Fruit fly (Drosophila melanogaster): ENCODE results near the gene CG9760.

CG9760 gene

DNA sequence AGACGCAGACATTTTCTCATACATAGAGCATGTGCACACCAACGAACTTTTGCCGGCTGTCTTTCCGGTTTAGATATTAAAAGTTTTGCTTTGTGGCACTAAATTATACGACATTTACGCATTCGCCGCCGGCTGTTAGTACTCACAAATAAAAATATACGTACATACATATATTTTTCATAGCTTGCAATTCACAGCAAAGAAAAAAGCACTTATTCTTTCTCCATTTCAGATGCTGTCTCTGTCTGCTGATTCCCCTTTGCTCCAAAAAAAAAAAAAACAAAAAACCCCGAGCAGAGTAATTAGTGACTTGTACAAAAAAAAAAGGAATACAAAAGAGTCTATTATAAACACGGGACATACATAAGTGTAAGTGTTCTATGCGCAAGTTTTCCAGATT, 13.8 kb upstream of the CG9760 start, which contains the start of gene CAH2:
Gene CAH2, plus strand, starts transcription at position 301 of the 400 bp plus-strand sequence.
- TF ChIP-seq CG10348 (GFP tag; IDR thresholded peaks at IDR 0.05) = no peak
- TF ChIP-seq CG13204 (GFP tag; optimal IDR thresholded peaks at IDR 0.05) = no peak
- TF ChIP-seq rn (GFP tag; IDR thresholded peaks at IDR 0.05) = no peak
- TF ChIP-seq Pif1A (GFP tag; optimal IDR thresholded peaks at IDR 0.05) = no peak
- no peak for TF ChIP-seq CG8301 (tag; optimal IDR thresholded peaks at IDR 0.05)
- TF ChIP-seq CG8159 (tag; optimal IDR thresholded peaks at IDR 0.05) = no peak
- no peak for TF ChIP-seq CG34367 (tag; optimal IDR thresholded peaks at IDR 0.05)
- TF ChIP-seq CG14655 (GFP tag; optimal IDR thresholded peaks at IDR 0.05) = no peak
- TF ChIP-seq Snoo (tag; optimal IDR thresholded peaks at IDR 0.05) = no peak
- no peak for TF ChIP-seq D1 (tag; optimal IDR thresholded peaks at IDR 0.05)
- TF ChIP-seq EcR (GFP tag; optimal IDR thresholded peaks at IDR 0.05) = no peak
- TF ChIP-seq CG15710 (tag; optimal IDR thresholded peaks at IDR 0.05) = no peak
- no peak for TF ChIP-seq CG9948 (tag; optimal IDR thresholded peaks at IDR 0.05)
- no peak for TF ChIP-seq fd96Ca (GFP tag; IDR thresholded peaks at IDR 0.05)
- TF ChIP-seq Pif1B (GFP tag; optimal IDR thresholded peaks at IDR 0.05) = no peak

DNA sequence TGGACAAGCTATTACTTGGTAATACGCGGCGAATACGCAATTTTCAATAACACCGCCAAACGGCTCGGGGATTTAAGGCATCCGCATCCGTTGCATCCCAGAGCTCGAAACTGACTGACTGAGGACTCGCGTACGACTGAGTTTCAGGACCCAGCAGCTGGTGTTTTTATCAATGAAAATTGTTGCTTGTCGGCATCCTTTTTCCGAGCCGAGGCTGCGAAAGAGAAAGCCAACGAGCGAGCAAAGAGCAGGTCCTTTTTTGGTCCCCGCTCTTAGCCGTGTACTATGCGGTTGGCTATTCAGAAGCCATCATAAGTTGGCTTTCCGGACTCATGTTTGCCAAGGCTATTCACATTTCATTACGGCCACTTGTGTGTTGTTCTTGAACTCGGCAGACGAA, 11.8 kb upstream of the CG9760 start, which contains the start of gene Rh7:
Gene Rh7, minus strand, starts transcription at position 101 of the 400 bp plus-strand sequence.
- TF ChIP-seq CG17806 (tag; optimal IDR thresholded peaks at IDR 0.05) = no peak
- TF ChIP-seq Snoo (tag; optimal IDR thresholded peaks at IDR 0.05) = no peak
- no peak for TF ChIP-seq Pif1B (GFP tag; optimal IDR thresholded peaks at IDR 0.05)
- no peak for TF ChIP-seq CG12605 (GFP tag; IDR thresholded peaks at IDR 0.05)
- no peak for TF ChIP-seq CG4496 (GFP tag; IDR thresholded peaks at IDR 0.05)

DNA sequence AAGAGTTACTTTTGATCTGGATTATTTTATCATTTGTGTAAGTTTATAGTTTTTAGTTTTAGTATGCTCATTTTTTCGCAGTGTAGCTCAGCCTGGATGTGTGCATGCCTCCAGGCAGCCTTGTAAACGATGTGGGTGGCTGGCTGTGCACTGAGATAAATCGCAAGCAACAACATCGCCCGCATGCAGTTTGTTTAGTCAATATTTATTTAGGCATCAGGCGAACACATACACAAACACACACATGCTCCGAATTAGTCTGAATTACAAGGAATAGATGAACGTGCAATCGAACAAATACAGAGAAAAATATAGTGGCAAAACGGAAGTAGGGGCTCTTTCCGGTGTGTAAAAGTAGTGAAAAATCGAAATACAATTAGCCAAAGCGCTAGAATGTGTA, 453 bp downstream of the CG9760 start:
- TF ChIP-seq Ets98B (GFP tag; IDR thresholded peaks at IDR 0.05) = 0 out of 2 replicates have a peak, but pooled peaks have one; percentile 14
- no peak for TF ChIP-seq Pif1B (GFP tag; optimal IDR thresholded peaks at IDR 0.05)
- TF ChIP-seq CG9948 (tag; optimal IDR thresholded peaks at IDR 0.05) = no peak
- TF ChIP-seq CG32121 (GFP tag; IDR thresholded peaks at IDR 0.05) = no peak
- no peak for TF ChIP-seq D1 (tag; optimal IDR thresholded peaks at IDR 0.05)
- peak; percentile 52; the same call in 2 of the 3 replicates for TF ChIP-seq CG4496 (GFP tag; IDR thresholded peaks at IDR 0.05)

DNA sequence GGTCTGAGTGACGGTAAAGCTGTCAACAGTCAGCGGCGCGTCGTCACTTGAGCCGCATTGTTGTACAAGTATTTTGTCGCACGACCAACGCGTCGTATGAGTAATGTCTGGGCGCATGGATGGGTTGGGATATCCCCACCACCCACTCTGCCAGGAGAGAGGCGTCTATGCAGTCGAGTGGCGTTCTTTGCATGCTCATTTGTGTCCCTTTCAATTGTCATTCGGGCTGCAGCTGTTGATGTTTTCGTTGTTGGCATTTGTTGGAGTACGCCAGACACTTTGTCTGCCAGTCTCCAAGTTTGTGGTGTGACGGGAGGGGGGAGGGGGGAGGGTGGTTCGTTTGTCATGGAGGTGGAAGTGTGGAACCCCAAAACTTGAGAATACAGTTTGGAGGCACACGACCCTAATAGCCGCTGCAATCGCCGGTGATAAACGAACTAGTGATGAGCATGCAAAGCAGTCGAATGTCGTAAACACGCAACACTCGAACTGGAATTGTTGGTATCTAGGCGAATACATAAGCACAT, 1.3 kb downstream of the CG9760 start:
- no peak for TF ChIP-seq Snoo (tag; optimal IDR thresholded peaks at IDR 0.05)
- TF ChIP-seq Pif1A (GFP tag; optimal IDR thresholded peaks at IDR 0.05) = no peak

- TF ChIP-seq CG4496 (GFP tag; IDR thresholded peaks at IDR 0.05) (no peak), CG9948 (tag; optimal IDR thresholded peaks at IDR 0.05) (no peak), CG8301 (tag; optimal IDR thresholded peaks at IDR 0.05) (no peak), CG10348 (GFP tag; IDR thresholded peaks at IDR 0.05) (no peak), CG32121 (GFP tag; IDR thresholded peaks at IDR 0.05) (no peak), CG13204 (GFP tag; optimal IDR thresholded peaks at IDR 0.05) (no peak)
These were observed 14.5 kb downstream of the CG9760 start, which contains the start of gene CG32099 for dm6 chr3L:12149024-12149423. TSS of gene CG32099 (plus strand) at chr3L:12149273.

DNA sequence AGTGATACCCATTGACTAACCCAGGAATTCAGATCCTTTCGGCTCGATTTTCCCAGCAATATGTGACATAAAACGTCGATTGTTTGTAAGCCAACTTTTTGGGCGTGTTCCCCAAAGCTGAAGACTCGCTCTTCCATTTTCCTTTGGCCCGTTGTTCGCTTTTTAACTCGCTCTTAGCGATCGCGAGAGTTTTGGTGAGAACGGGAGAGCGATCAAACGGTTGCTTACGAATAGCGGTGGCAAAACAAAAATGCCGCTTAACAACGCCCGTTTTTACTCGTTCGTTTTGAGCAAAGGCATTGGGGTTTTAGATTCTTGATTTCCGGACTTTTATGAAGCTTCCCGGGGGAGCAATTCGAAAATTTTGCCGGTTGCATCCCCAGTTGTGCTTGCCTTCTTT, 16.6 kb downstream of the CG9760 start:
- TF ChIP-seq CG10348 (GFP tag; IDR thresholded peaks at IDR 0.05) (no peak), CG17806 (tag; optimal IDR thresholded peaks at IDR 0.05) (no peak), Snoo (tag; optimal IDR thresholded peaks at IDR 0.05) (no peak), CG4496 (GFP tag; IDR thresholded peaks at IDR 0.05) (no peak), CG32121 (GFP tag; IDR thresholded peaks at IDR 0.05) (no peak), CG8301 (tag; optimal IDR thresholded peaks at IDR 0.05) (no peak), CG12605 (GFP tag; IDR thresholded peaks at IDR 0.05) (no peak), CG13204 (GFP tag; optimal IDR thresholded peaks at IDR 0.05) (no peak), CG9948 (tag; optimal IDR thresholded peaks at IDR 0.05) (no peak), Pif1B (GFP tag; optimal IDR thresholded peaks at IDR 0.05) (no peak), D1 (tag; optimal IDR thresholded peaks at IDR 0.05) (no peak), CG8159 (tag; optimal IDR thresholded peaks at IDR 0.05) (no peak), CG14655 (GFP tag; optimal IDR thresholded peaks at IDR 0.05) (no peak), rn (GFP tag; IDR thresholded peaks at IDR 0.05) (no peak), Ets98B (GFP tag; IDR thresholded peaks at IDR 0.05) (no peak), fd96Ca (GFP tag; IDR thresholded peaks at IDR 0.05) (no peak), Pif1A (GFP tag; optimal IDR thresholded peaks at IDR 0.05) (no peak), CG15710 (tag; optimal IDR thresholded peaks at IDR 0.05) (no peak)

DNA sequence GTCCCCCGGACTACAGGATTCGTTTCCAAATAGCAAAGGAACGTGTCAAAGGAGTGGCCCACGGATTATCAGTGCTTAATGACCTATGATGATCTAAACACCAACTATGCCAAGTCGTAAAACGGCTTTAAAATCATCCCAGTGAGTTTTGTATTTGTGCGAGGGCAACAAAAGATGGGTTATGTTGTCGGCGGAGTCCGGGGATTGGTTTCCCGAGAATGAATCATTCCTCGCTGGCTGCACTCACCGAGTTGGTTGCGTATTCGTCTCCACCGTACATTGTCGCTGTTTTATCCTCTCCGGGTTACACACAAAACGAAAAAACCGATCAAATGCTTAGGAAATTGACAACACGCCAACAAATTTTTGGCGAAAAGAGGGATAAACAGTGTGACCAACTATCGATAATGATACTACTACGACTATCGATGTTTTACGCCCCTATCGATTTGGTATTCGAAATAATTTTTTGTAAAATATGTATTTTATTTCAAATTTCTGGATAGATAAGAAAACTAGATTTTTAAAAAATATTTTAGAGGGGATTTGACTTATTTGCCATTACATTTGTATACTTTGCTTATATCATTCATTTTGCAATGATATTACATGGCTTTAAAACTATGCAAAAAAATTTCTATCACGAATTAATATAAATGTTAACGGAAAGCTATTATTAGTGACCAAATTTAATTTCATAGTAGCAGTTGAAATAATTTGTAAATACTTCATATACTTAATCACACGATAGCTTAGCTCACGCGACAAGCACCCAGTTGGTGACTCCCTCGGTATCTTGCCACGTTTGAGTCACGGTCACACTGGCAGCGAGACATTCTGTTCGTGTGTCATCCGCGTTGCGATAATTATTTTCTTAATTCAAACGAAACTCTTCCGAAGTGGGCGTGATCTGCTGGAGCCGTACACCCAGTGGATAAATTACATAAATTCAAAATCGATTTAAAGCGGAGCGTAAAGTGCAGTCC, 17.5 kb downstream of the CG9760 start, which contains the start of the genes eIF3l and Nrx-IV:
Gene eIF3l, minus strand, starts transcription at position 389 of the 986 bp plus-strand sequence.
Gene Nrx-IV, plus strand, starts transcription at position 811 of the 986 bp plus-strand sequence.
- no peak for TF ChIP-seq CG9948 (tag; optimal IDR thresholded peaks at IDR 0.05)
- no peak for TF ChIP-seq CG13204 (GFP tag; optimal IDR thresholded peaks at IDR 0.05)
- no peak for TF ChIP-seq D1 (tag; optimal IDR thresholded peaks at IDR 0.05)
- TF ChIP-seq CG8301 (tag; optimal IDR thresholded peaks at IDR 0.05) = no peak
- TF ChIP-seq CG4496 (GFP tag; IDR thresholded peaks at IDR 0.05) = 0 out of 3 replicates have a peak, but pooled peaks have one; percentile 16
- TF ChIP-seq CG17806 (tag; optimal IDR thresholded peaks at IDR 0.05) = no peak
